Fruit fly (Drosophila melanogaster): ENCODE measurements around the gene Dis3l2.

Dis3l2 gene

DNA sequence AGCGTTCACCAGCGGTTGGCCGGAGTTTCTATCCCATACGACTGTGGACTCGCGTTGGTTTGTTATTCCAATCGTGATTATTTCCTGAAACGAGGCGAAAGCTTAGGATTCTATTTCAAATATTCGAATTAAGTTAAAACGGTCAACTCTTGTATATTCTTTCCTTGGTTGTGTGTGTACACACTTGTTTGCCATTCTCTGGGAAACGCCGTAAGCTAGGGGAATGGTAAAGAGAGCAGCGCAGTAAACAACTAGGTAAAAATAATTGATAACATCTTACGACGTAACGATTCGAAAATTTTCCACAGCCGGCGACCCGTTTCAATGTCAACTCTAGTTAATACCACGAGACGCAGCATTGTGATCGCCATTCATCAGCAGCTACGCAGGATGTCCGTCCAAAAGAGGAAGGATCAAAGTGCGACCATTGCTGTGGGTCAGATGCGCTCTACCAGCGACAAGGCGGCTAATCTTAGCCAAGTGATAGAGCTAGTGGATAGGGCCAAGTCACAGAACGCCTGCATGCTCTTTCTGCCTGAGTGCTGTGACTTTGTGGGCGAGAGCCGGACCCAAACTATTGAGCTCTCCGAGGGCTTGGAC lies 8.9 kb upstream of the Dis3l2 start, which contains the start of gene NitFhit:
TSS of gene NitFhit (plus strand) at position 195 of the 600 bp plus-strand sequence.
- TF ChIP-seq CTCF (optimal IDR thresholded peaks at IDR 0.05) = no peak
- TF ChIP-seq CG8478 (optimal IDR thresholded peaks at IDR 0.05) = no peak

DNA sequence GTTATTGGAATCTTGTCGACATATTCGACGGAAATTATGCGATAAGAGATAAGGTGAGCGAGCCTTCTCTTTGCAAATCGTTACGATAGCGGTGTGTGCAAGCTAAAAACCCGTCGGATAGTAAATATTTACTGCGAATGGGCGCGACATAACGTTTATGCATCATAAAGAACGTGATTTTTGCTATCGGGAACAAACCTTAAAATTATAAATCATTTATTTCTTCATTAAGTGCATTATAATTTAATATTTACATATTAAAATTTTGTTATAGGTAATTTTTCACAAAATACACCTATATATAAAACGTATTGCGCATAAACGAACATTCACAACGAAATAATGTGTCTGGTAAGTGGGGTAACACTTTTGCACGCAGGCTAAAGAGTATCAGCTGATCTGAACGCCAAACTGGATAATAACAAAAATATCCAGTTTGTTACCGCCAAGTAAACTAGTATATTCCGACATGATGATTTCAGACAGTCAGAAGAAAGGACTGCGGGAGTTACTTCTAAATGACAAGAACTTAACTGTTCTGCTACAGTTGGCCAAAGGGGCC lies 6.7 kb upstream of the Dis3l2 start, which contains the start of the genes Gk1 and CG13876:
TSS of gene Gk1 (minus strand) at position 122 of the 562 bp plus-strand sequence.
TSS of gene CG13876 (plus strand) at position 412 of the 562 bp plus-strand sequence.
- TF ChIP-seq CTCF (optimal IDR thresholded peaks at IDR 0.05) (no peak), CG8478 (optimal IDR thresholded peaks at IDR 0.05) (no peak)

DNA sequence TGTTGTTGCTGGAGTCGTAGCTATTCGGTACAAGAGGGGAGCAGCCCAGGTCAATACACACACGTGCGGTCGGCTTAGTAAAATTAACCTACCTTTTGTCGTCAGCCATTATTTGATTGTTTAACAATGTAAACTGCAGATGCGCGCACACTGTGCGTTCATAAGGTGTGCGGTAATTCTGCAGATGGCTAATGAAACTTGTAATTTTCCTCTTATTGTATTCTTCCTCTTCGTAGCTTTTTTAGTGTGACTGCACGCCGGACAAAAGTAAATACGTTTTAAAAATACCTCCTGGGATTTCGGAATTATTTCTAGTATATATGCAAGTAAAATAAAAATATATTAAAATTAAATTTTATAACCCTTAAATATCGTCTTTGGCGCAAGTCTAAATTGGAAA lies 1.3 kb upstream of the Dis3l2 start, which contains the start of gene Prp4k:
TSS of gene Prp4k (minus strand) at position 258 of the 400 bp plus-strand sequence.
- TF ChIP-seq CTCF (optimal IDR thresholded peaks at IDR 0.05) (no peak), CG8478 (optimal IDR thresholded peaks at IDR 0.05) (no peak)

DNA sequence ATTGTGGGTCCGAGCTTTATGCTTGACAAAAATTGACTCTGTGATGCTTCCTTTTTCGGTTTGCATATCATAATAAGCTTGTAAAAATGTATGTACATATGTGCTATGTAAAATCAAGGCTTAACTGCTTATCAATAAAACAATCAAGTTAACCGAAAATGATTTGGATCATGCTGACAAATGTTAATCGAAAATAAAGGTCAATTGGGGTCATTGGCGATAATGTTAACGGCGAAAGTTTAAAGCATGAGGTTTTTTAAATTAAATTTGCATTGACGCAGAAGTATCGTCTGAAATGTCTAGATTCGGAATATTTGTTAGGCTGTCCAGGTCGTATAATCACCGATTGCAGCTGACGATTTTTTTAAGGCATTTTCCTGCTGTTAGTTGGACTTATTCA lies 3.8 kb downstream of the Dis3l2 start, which contains the start of gene Kaz1-ORFB:
TSS of gene Kaz1-ORFB (plus strand) at position 301 of the 400 bp plus-strand sequence.
- TF ChIP-seq CTCF (optimal IDR thresholded peaks at IDR 0.05) = no peak
- TF ChIP-seq CG8478 (optimal IDR thresholded peaks at IDR 0.05) = no peak

DNA sequence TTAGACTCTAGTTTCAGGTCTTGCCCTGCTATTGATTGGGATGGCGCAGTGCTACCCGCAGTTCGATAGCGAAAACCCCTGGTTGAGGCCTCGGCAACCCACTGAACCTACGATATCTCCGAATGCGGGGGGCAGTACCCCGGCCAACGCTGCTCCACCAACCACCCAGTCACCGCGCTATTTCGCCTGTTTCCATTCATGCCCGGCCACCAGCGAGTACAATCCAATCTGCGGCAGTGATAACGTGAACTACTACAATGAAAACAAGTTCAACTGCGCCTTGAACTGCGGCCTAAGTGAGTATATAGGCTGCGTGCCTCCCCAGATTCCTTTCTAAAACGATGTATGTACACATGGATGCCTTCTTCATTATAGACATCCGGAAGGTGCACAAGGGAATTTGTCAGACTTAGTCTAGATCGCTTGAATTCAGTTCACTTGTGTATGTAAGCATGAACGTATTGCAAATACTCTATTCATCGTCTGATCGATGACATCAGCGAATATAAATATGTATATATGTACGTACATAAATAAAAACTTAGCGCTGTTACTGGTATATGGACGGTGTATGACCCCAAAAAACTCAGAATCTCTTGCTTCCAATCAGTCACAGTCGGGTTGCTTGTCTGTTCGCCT lies 5.1 kb downstream of the Dis3l2 start, which contains the start of gene CG13877:
TSS of gene CG13877 (plus strand) at position 589 of the 639 bp plus-strand sequence.
- TF ChIP-seq CG8478 (optimal IDR thresholded peaks at IDR 0.05) (no peak), CTCF (optimal IDR thresholded peaks at IDR 0.05) (no peak)

DNA sequence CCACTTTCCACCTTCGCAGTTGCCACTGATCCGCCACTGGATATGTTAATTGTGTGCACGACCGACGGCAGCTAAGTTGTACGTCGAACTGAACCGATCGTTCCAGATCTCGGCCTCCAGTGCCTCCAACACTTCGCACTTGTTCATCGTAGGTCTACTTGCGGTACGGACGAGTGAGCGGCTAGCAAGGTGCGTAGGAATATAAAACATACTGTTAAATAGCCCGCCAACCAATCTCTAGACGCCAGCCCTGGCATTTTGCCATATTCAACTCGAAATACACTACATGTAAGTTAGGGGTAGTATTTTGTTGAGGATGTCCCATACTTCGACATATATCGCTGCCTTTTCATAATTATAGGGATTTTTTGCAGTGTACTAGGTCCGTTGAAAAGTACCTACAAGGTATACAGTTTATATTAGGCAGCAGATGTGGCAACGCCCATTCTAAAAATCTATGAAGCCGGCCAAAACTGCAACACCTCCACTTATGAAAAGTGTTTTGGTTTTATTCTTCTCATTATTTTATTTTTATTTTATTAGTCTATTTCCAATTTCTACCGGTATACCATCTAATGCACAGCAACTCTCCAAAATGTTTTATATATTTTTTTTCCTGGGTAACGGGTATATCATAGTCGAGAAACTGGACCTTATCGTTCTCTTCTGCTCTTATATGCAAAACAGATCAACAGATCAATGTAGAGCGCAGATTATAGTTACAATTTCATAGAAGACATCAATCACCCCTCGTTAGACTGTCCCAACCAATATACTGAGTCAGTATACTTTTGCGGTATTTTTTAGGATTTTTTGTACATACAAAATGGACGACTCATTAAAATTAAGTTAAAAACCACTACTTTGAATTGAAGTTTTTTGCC lies 10.8 kb downstream of the Dis3l2 start, which contains the start of the genes pyx and CG33229:
TSS of gene pyx (minus strand) at position 51 of the 884 bp plus-strand sequence.
TSS of gene CG33229 (plus strand) at position 834 of the 884 bp plus-strand sequence.
- TF ChIP-seq CG8478 (optimal IDR thresholded peaks at IDR 0.05) = no peak
- no peak for TF ChIP-seq CTCF (optimal IDR thresholded peaks at IDR 0.05)

DNA sequence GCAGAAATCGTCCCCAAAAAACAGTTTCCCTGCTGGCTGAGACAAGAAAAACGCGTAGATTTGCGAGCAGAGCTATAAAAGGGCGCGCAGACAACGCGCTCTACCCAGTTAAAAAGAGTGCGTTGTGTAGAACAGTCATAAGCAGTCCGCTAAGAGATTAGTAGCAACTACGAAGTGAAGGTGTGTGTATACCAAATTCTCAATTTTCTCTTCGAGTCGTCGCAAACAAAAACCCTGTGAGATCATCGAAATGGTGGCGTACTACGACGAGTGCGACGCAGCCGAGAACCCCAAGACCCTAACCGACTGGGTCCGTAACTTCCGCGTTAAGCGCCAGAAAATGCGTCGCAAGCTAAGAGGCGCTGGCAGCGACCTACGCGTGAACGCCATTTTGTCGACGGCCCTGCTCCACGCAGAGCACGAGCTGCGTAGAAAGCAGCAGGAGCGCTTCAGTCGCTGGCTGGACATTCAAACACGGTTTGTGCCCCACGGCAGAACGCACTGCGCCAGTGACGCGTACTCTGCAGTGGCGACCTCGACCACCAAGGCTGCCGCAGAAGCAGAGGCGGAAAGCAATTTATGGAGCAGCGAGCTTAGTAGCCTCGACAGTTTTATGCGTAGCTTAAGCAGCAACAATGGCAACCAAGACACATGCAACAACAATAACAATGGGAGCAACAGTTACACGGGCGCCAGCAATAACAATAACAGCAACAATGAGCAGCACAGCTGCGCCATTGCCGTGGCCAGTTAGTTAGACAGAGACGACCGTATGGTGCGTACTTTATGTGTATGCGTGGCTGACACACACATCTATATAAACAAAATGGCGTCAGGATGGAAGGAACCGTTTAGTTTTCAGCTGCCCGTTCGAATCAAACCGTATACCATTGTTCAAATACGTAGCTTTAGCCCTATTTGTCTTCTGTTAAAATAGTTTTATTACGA lies 11.8 kb downstream of the Dis3l2 start:
- no peak for TF ChIP-seq CTCF (optimal IDR thresholded peaks at IDR 0.05)
- TF ChIP-seq CG8478 (optimal IDR thresholded peaks at IDR 0.05) = no peak

DNA sequence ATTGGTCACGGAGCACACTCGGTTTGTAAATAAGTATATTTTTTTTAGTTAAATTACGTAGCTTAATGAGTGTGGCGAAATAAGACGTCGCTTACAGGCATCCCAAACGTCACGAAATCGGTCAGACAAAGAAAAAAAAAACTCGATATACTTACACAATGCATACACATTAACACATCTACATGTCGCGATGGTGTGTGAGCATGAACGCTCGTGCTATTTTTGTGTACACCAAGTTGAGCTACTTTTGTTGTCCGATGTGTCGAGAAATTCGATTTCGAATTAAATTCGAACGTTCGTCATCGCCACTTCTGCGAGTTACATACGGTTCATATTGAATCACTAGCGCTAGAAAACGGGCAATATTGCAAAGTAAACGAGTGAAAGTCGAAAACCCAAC lies 12.6 kb downstream of the Dis3l2 start:
- TF ChIP-seq CTCF (optimal IDR thresholded peaks at IDR 0.05) = no peak
- no peak for TF ChIP-seq CG8478 (optimal IDR thresholded peaks at IDR 0.05)

DNA sequence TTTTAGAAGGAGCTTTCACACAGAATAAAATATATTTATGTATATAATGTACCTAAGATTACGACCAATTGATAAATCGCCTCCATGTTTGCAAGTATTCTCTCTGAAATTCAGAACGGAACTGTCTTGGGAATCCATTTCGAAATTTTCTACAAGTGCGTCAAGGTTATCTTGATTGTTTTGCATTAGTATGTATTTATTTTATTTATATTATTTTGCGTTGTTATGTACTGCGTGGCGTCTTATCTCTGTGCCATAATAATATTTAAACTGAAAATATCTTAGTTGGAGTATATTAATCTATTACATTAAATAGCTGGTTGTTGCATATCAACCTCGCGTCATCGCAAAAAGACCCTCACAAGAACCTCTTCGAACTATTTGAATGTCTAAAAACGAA lies 19.0 kb downstream of the Dis3l2 start, which contains the start of gene CG42846:
TSS of gene CG42846 (minus strand) at position 101 of the 400 bp plus-strand sequence.
- no peak for TF ChIP-seq CG8478 (optimal IDR thresholded peaks at IDR 0.05)
- TF ChIP-seq CTCF (optimal IDR thresholded peaks at IDR 0.05) = no peak

DNA sequence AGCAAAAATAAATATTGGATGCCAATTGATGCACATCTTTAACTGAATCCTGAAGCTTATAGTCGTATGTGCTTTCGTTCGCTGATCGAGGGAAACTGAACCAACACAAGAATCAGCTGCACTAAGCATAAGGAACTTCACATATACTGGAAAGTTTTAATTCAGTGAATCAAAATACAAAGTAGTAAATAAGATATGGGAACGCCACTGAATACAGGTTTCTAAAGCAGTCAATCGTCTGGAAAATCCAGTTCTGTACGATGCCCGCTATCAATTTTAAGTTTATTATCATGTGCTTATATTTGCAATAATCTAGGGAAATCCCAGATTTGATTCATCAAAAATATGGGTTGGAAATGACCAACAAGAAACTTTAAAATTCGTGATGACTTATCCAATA lies 19.8 kb downstream of the Dis3l2 start, which contains the start of gene CG34454:
TSS of gene CG34454 (minus strand) at position 84 of the 400 bp plus-strand sequence.
- TF ChIP-seq CG8478 (optimal IDR thresholded peaks at IDR 0.05) = no peak
- TF ChIP-seq CTCF (optimal IDR thresholded peaks at IDR 0.05) = no peak

DNA sequence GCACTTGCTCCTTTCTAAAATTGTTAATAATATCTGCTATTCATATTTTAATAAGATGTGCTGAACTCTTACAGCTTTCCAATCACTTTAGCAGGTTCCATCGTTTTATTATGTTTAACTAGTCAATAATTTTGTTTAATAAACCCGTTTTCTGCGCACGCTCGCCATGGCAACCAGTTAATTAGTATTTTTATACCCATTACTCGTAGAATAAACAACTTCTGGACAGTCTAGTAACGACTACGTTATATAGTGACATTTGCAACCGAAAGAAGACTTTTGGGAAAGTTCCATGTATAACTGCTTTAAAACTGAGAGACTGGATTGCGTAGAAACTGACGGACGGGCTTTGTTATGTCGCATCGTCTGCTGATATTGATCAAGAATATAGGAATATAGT lies 20.7 kb downstream of the Dis3l2 start, which contains the start of gene CG34453:
TSS of gene CG34453 (minus strand) at position 101 of the 400 bp plus-strand sequence.
- TF ChIP-seq CTCF (optimal IDR thresholded peaks at IDR 0.05) (no peak), CG8478 (optimal IDR thresholded peaks at IDR 0.05) (no peak)

DNA sequence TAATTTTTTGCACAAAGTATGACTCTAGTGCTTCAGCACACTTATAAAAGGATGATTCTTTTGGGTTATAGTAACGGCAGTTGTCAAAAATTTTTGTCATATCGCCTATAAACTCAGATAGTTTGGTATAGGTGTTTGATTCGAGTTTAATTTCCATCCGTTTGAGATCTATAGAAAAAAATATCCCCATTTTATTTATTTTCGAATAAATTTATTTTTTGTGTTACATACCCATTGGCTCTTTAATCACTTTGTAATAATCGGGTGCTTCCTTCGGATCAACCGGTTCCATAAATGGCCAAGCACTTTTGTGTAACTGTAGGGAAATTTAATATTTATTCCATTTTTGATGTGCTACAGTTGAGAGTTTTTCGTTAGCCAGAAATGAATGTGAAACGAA lies 21.8 kb downstream of the Dis3l2 start:
- no peak for TF ChIP-seq CTCF (optimal IDR thresholded peaks at IDR 0.05)

DNA sequence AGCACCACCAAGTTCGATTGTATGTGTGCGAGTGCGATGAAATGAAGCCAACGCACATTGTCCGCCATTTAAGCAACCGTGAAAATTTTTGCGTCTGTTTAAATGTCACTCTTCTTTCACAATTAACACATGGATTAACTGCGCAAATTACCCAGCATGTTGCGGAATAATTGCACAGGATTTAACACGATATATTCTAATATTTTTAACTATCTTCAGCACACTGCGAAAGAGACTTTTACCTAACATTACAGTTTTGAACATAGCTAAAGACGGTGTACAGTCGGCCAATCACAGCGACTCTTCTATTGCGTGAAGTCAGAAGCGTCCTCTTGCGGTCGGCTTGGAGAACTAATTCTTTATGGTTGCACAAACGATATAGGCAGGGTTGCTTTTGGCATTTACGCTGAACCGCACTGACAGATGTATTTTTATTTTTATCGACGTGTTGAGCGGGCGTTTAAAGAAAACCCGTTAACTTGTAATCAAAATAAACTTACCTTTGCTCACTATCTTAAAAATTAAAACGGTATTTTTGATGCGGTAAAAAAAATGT lies 34.2 kb downstream of the Dis3l2 start:
- peak; percentile 96 to 97 for TF ChIP-seq CTCF (optimal IDR thresholded peaks at IDR 0.05)
- no peak for TF ChIP-seq CG8478 (optimal IDR thresholded peaks at IDR 0.05)

Data from S2 (cell line).